Worm (Caenorhabditis elegans) whole organism, young adult: ENCODE measurements around the gene D1005.4.

Source experiments
- C06A6.2 ChIP-seq: fragments of 200-800 bp; sonication (Bioruptor generic); conservative IDR thresholded peaks from 2 replicates; pipeline ENCODE4 v1.3.6; 2022; ENCODE audit warnings: missing genetic modification characterization, missing compliant biosample characterization
- C17E4.6 ChIP-seq: fragments of 200-800 bp; sonication (Bioruptor generic); IDR thresholded peaks from 2 replicates; pipeline ENCODE4 v1.3.6; 2022; ENCODE audit warnings: missing genetic modification reagents, missing genetic modification characterization, missing compliant biosample characterization
- F10E7.11 ChIP-seq: sonication (generic microtip); optimal IDR thresholded peaks from 2 replicates; lab custom pipeline; 2017; ENCODE audit warnings: mild to moderate bottlenecking, missing genetic modification characterization, moderate library complexity, missing compliant biosample characterization
- F55B11.4 ChIP-seq: sonication (generic microtip); optimal IDR thresholded peaks from 2 replicates; lab custom pipeline; 2016; ENCODE audit warnings: missing compliant biosample characterization, missing genetic modification characterization, borderline replicate concordance; ENCODE audit not compliant: insufficient read depth
- F57A8.1 ChIP-seq: fragments of 200-800 bp; sonication (Bioruptor generic); optimal IDR thresholded peaks from 2 replicates; lab custom pipeline; 2018; ENCODE audit warnings: mild to moderate bottlenecking, missing genetic modification characterization, moderate library complexity, missing compliant biosample characterization
- T07F8.4 ChIP-seq: sonication (generic microtip); optimal IDR thresholded peaks from 2 replicates; lab custom pipeline; 2016; ENCODE audit warnings: mild to moderate bottlenecking, missing genetic modification characterization, moderate library complexity, missing compliant biosample characterization
- Y53G8AR.9 ChIP-seq: fragments of 200-800 bp; sonication (Bioruptor generic); conservative IDR thresholded peaks from 2 replicates; pipeline ENCODE4 v1.3.6; 2022; ENCODE audit warnings: missing genetic modification reagents, missing genetic modification characterization, missing compliant biosample characterization
- Y56A3A.18 ChIP-seq: fragments of 200-800 bp; sonication (Bioruptor generic); IDR thresholded peaks from 2 replicates; pipeline ENCODE4 v1.3.6; 2022; ENCODE audit warnings: missing genetic modification reagents, missing genetic modification characterization, missing compliant biosample characterization
- Y67H2A.10 ChIP-seq: fragments of 200-800 bp; sonication (Bioruptor generic); conservative IDR thresholded peaks from 2 replicates; pipeline ENCODE4 v1.3.6; 2022; ENCODE audit warnings: missing genetic modification reagents, missing genetic modification characterization, missing compliant biosample characterization
- ama-1 ChIP-seq, 3 experiments: fragments of 150-350 bp in 1 of 3; sonication (generic microtip) in 2 of 3; optimal IDR thresholded peaks; 2 replicates each; lab custom pipeline; 2014 to 2018; ENCODE audit warnings: missing biosample characterization in 2 of 3, missing genetic modification characterization in 2 of 3, missing genetic modification reagents in 2 of 3
- aptf-3 ChIP-seq: fragments of 200-800 bp; sonication (Bioruptor generic); IDR thresholded peaks from 2 replicates; pipeline ENCODE4 v1.3.6; 2022; ENCODE audit warnings: missing genetic modification characterization, missing compliant biosample characterization
- attf-3 ChIP-seq: fragments of 200-800 bp; sonication (Bioruptor generic); conservative IDR thresholded peaks from 2 replicates; pipeline ENCODE4 v1.3.6; 2022; ENCODE audit warnings: missing genetic modification reagents, missing genetic modification characterization, missing compliant biosample characterization
- bed-2 ChIP-seq: fragments of 200-800 bp; sonication (Bioruptor generic); IDR thresholded peaks from 2 replicates; pipeline ENCODE4 v1.3.6; 2022; ENCODE audit warnings: missing genetic modification reagents, missing genetic modification characterization, missing compliant biosample characterization
- cebp-1 ChIP-seq, 2 experiments: fragments of 200-800 bp in 1 of 2; sonication (Bioruptor generic) in 1 of 2; sonication (generic microtip) in 1 of 2; IDR thresholded peaks in 1 of 2; optimal IDR thresholded peaks in 1 of 2; 2 replicates each; pipeline versions ENCODE4 v1.3.6 to Lab custom; 2017 to 2022; ENCODE audit warnings: missing compliant biosample characterization in 2 of 2, missing genetic modification characterization in 2 of 2, mild to moderate bottlenecking in 1 of 2, missing genetic modification reagents in 1 of 2, moderate library complexity in 1 of 2
- cebp-2 ChIP-seq: fragments of 200-800 bp; sonication (Bioruptor generic); IDR thresholded peaks from 2 replicates; pipeline ENCODE4 v1.3.6; 2022; ENCODE audit warnings: missing genetic modification characterization, missing compliant biosample characterization
- ceh-79 ChIP-seq: sonication (generic microtip); optimal IDR thresholded peaks from 2 replicates; lab custom pipeline; 2017; ENCODE audit warnings: mild to moderate bottlenecking, missing genetic modification characterization, missing compliant biosample characterization
- egl-18 ChIP-seq: fragments of 200-800 bp; sonication (Bioruptor generic); IDR thresholded peaks from 2 replicates; pipeline ENCODE4 v1.3.6; 2022; ENCODE audit warnings: missing genetic modification reagents, missing genetic modification characterization, missing compliant biosample characterization
- egrh-3 ChIP-seq: fragments of 200-800 bp; sonication (Bioruptor generic); IDR thresholded peaks from 2 replicates; pipeline ENCODE4 v1.3.6; 2022; ENCODE audit warnings: missing genetic modification reagents, missing genetic modification characterization, missing compliant biosample characterization
- fkh-3 ChIP-seq: sonication (generic microtip); optimal IDR thresholded peaks from 2 replicates; lab custom pipeline; 2016; ENCODE audit warnings: mild to moderate bottlenecking, missing genetic modification characterization, missing compliant biosample characterization
- hmg-1.2 ChIP-seq: fragments of 200-800 bp; sonication (Bioruptor generic); IDR thresholded peaks from 2 replicates; pipeline ENCODE4 v1.3.6; 2022; ENCODE audit warnings: missing genetic modification reagents, missing genetic modification characterization, missing compliant biosample characterization
- lin-26 ChIP-seq: fragments of 200-800 bp; sonication (Bioruptor generic); IDR thresholded peaks from 2 replicates; pipeline ENCODE4 v1.3.6; 2022; ENCODE audit warnings: missing genetic modification reagents, missing genetic modification characterization, missing compliant biosample characterization
- lin-40 ChIP-seq: sonication (generic microtip); optimal IDR thresholded peaks from 2 replicates; lab custom pipeline; 2016; ENCODE audit warnings: missing genetic modification characterization, mild to moderate bottlenecking, missing compliant biosample characterization, missing genotype, missing genetic modification reagents
- lsy-27 ChIP-seq: sonication (generic microtip); optimal IDR thresholded peaks from 2 replicates; lab custom pipeline; 2017; ENCODE audit warnings: missing genetic modification characterization, mild to moderate bottlenecking, missing compliant biosample characterization, antibody characterized with exemption, missing genotype, borderline replicate concordance; ENCODE audit not compliant: insufficient read depth
- madf-10 ChIP-seq: sonication (generic microtip); optimal IDR thresholded peaks from 2 replicates; lab custom pipeline; 2016; ENCODE audit warnings: mild to moderate bottlenecking, missing genetic modification characterization, missing compliant biosample characterization
- madf-3 ChIP-seq: fragments of 200-800 bp; sonication (Bioruptor generic); IDR thresholded peaks from 2 replicates; pipeline ENCODE4 v1.3.6; 2022; ENCODE audit warnings: missing genetic modification reagents, missing genetic modification characterization, missing compliant biosample characterization
- mes-4 ChIP-seq: sonication (generic microtip); optimal IDR thresholded peaks from 2 replicates; lab custom pipeline; 2016; ENCODE audit warnings: missing genotype, missing genetic modification characterization, missing compliant biosample characterization
- nfya-2 ChIP-seq: fragments of 200-800 bp; sonication (Bioruptor generic); IDR thresholded peaks from 2 replicates; pipeline ENCODE4 v1.3.6; 2022; ENCODE audit warnings: missing genetic modification reagents, missing genetic modification characterization, missing compliant biosample characterization
- nhr-120 ChIP-seq: fragments of 200-800 bp; sonication (Bioruptor generic); IDR thresholded peaks from 2 replicates; pipeline ENCODE4 v1.3.6; 2022; ENCODE audit warnings: missing genetic modification characterization, missing compliant biosample characterization
- pbrm-1 ChIP-seq: fragments of 200-800 bp; sonication (Bioruptor generic); IDR thresholded peaks from 2 replicates; pipeline ENCODE4 v1.3.6; 2022; ENCODE audit warnings: missing genetic modification reagents, missing genetic modification characterization, missing compliant biosample characterization
- pha-4 ChIP-seq: fragments of 150-350 bp; sonication (generic microtip); optimal IDR thresholded peaks from 2 replicates; lab custom pipeline; 2014; ENCODE audit warnings: missing biosample characterization, missing genetic modification reagents, missing genetic modification characterization
- rpc-1 ChIP-seq, 2 experiments: fragments of 150-350 bp in 1 of 2; sonication (generic microtip) in 1 of 2; optimal IDR thresholded peaks; 2 replicates each; lab custom pipeline; 2014 to 2018; ENCODE audit warnings: missing biosample characterization in 1 of 2, missing genetic modification characterization in 1 of 2, missing genetic modification reagents in 1 of 2, missing genotype in 1 of 2
- sdz-38 ChIP-seq: sonication (generic microtip); optimal IDR thresholded peaks from 2 replicates; lab custom pipeline; 2016; ENCODE audit warnings: missing genotype, missing genetic modification characterization, missing compliant biosample characterization
- snpc-4 ChIP-seq, 5 experiments: fragments of 150-350 bp in 1 of 5; sonication (generic microtip) in 4 of 5; optimal IDR thresholded peaks; 2 replicates each; lab custom pipeline; 2014 to 2018; ENCODE audit warnings: missing genetic modification characterization in 5 of 5, missing biosample characterization in 3 of 5, antibody characterized with exemption in 2 of 5, mild to moderate bottlenecking in 2 of 5, missing compliant biosample characterization in 2 of 5, missing genotype in 2 of 5, moderate library complexity in 2 of 5, missing genetic modification reagents in 1 of 5
- sptf-2 ChIP-seq: fragments of 200-800 bp; sonication (Bioruptor generic); optimal IDR thresholded peaks from 2 replicates; lab custom pipeline; 2018; ENCODE audit warnings: mild to moderate bottlenecking, missing genetic modification characterization, missing compliant biosample characterization
- tbx-9 ChIP-seq: sonication (generic microtip); optimal IDR thresholded peaks from 2 replicates; lab custom pipeline; 2016; ENCODE audit warnings: borderline replicate concordance, missing genetic modification characterization, inconsistent platforms, missing compliant biosample characterization
- xnd-1 ChIP-seq: sonication (generic microtip); optimal IDR thresholded peaks from 2 replicates; lab custom pipeline; 2016; ENCODE audit warnings: missing genotype, missing genetic modification reagents, missing genetic modification characterization, missing compliant biosample characterization
- ztf-22 ChIP-seq: fragments of 200-800 bp; sonication (Bioruptor generic); optimal IDR thresholded peaks from 2 replicates; lab custom pipeline; 2018; ENCODE audit warnings: mild to moderate bottlenecking, missing genetic modification characterization, moderate library complexity, missing compliant biosample characterization
- ztf-26 ChIP-seq: sonication (generic microtip); optimal IDR thresholded peaks from 2 replicates; lab custom pipeline; 2017; ENCODE audit warnings: missing genetic modification characterization, missing compliant biosample characterization
- ztf-3 ChIP-seq: fragments of 200-800 bp; sonication (Bioruptor generic); optimal IDR thresholded peaks from 2 replicates; lab custom pipeline; 2018; ENCODE audit warnings: mild to moderate bottlenecking, missing genetic modification characterization, missing compliant biosample characterization

D1005.4 gene

DNA sequence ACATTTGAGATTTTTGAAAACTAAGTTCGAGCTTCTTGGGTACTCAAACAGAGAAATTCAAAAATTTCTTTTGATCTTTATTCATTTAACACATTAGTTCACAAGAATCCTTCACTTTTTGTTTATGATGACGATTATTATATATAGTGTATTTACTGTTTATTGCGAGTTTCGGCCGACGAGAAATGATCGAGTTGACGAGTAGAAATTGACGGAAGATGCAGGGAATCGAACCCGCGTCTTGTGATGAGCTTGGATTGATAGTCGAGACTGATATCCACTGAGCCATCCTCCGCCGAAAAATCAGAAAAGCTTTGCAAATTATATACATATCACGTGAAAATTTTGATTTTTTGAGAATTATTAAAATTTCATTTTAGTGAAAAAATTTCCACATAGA lies 11.8 kb downstream of the D1005.4 start:
- no peak for TF ChIP-seq lin-40 (tag; lab: Kevin White, UChicago)
- TF ChIP-seq egrh-3 (GFP tag; lab: Robert Waterston, UW): no peak
- no peak for TF ChIP-seq xnd-1 (tag; lab: Kevin White, UChicago)
- TF ChIP-seq rpc-1 (optimal IDR thresholded peaks at IDR 0.05; lab: Kevin White, UChicago): peak; percentile 16
- peak; percentile 57 for TF ChIP-seq rpc-1 (tag; optimal IDR thresholded peaks at IDR 0.05; lab: Kevin White, UChicago)
- TF ChIP-seq pbrm-1 (GFP tag; lab: Robert Waterston, UW): no peak
- TF ChIP-seq C06A6.2 (GFP tag; lab: Robert Waterston, UW): no peak
- TF ChIP-seq ztf-26 (tag; lab: Kevin White, UChicago): no peak
- TF ChIP-seq cebp-1 (GFP tag; IDR thresholded peaks at IDR 0.05; lab: Robert Waterston, UW): no peak
- TF ChIP-seq cebp-1 (tag; optimal IDR thresholded peaks at IDR 0.05; lab: Kevin White, UChicago): peak; percentile 67
- no peak for TF ChIP-seq Y53G8AR.9 (GFP tag; lab: Robert Waterston, UW)
- no peak for TF ChIP-seq madf-10 (tag; lab: Kevin White, UChicago)
- no peak for TF ChIP-seq T07F8.4
- no peak for TF ChIP-seq tbx-9 (tag; lab: Kevin White, UChicago)

DNA sequence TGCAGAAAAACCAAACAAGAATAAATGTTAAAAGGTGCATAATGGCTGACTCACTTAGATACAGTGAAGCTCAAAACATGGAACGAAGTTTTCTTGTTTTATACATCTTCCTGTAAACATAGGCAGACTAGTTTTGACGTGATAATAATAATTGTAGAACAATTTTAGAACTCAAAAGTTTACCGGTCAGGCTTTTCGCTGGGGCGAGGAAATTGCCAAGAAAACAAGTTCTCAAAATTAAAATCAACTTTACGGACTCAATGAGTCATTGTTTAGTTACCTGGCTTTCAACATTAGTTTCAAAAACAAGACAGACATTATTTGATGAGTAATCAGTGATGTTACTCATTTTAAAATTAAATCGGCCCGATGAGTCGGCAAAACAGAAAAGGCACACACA lies 12.7 kb downstream of the D1005.4 start, which contains the start of gene D1005.5:
TSS of gene D1005.5 (minus strand) at position 101 of the 400 bp plus-strand sequence.
- no peak for TF ChIP-seq sdz-38 (tag; lab: Kevin White, UChicago)
- no peak for TF ChIP-seq cebp-1 (GFP tag; IDR thresholded peaks at IDR 0.05; lab: Robert Waterston, UW)
- peak; percentile 22 for TF ChIP-seq cebp-1 (tag; optimal IDR thresholded peaks at IDR 0.05; lab: Kevin White, UChicago)

DNA sequence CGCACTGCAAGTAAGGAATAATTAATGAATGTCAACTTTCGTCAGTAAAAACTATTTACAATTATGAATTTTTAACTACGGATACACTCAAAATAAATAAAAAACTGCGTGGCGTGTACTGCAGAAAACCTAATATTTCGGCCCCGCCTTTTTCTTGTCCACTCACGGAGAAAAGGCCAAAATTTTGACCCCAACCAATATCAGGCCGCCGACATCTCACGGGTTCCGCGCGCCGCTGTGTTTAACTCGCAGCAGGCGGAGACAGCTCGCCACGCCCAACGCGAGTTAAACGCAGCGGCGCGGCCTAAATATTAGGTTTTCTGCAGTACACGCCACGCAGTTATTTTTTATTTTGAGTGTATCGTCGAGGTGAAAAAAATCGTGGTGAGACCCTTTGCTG lies 14.4 kb downstream of the D1005.4 start:
- TF ChIP-seq bed-2 (GFP tag; lab: Robert Waterston, UW) (no peak), ztf-22 (GFP tag; lab: Kevin White, UChicago) (no peak), xnd-1 (tag; lab: Kevin White, UChicago) (no peak), ceh-79 (tag; lab: Kevin White, UChicago) (no peak), egl-18 (GFP tag; lab: Robert Waterston, UW) (no peak), madf-3 (GFP tag; lab: Robert Waterston, UW) (no peak), pha-4 (tag; lab: Kevin White, UChicago) (no peak), rpc-1 (optimal IDR thresholded peaks at IDR 0.05; lab: Kevin White, UChicago) (no peak), rpc-1 (tag; optimal IDR thresholded peaks at IDR 0.05; lab: Kevin White, UChicago) (no peak), F10E7.11 (no peak), cebp-1 (GFP tag; IDR thresholded peaks at IDR 0.05; lab: Robert Waterston, UW) (no peak), cebp-1 (tag; optimal IDR thresholded peaks at IDR 0.05; lab: Kevin White, UChicago) (peak; percentile 73), snpc-4 (GFP tag; optimal IDR thresholded peaks at IDR 0.05; lab: Kevin White, UChicago) (no peak), snpc-4 (tag; optimal IDR thresholded peaks at IDR 0.05; lab: Kevin White, UChicago) (peak in 2 of 4 experiments; percentile 78 to 81)
- TF ChIP-seq, all 124 proteins: peak for 2

DNA sequence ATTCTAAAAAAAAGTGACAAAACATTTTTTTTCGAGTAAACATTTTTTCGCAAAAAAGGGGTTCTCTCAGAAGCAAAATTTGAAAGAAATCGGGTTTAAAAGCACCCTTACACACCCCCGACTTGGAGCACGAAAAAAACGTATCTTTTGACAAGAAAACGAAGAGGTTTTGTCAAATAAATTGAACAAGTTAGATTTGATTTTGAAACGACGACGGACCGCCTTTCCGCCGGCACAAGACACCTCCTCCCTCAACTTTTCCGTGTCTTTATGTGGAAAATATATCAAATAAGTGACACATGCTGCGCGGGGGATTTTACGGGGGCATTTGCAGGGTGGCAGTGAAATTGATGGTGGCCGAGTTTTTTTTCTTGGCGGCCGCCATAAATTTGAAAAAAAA lies 17.6 kb downstream of the D1005.4 start:
- no peak for TF ChIP-seq hmg-1.2 (GFP tag; lab: Robert Waterston, UW)
- no peak for TF ChIP-seq ztf-3 (GFP tag; lab: Kevin White, UChicago)
- no peak for TF ChIP-seq Y56A3A.18 (GFP tag; lab: Robert Waterston, UW)
- no peak for TF ChIP-seq ztf-22 (GFP tag; lab: Kevin White, UChicago)
- no peak for TF ChIP-seq attf-3 (GFP tag; lab: Robert Waterston, UW)
- no peak for TF ChIP-seq nhr-120 (GFP tag; lab: Robert Waterston, UW)
- no peak for TF ChIP-seq Y67H2A.10 (GFP tag; lab: Robert Waterston, UW)
- no peak for TF ChIP-seq aptf-3 (GFP tag; lab: Robert Waterston, UW)
- TF ChIP-seq lsy-27 (tag; lab: Kevin White, UChicago): no peak
- no peak for TF ChIP-seq ama-1 (optimal IDR thresholded peaks at IDR 0.05; lab: Kevin White, UChicago)
- no peak for TF ChIP-seq ama-1 (GFP tag; optimal IDR thresholded peaks at IDR 0.05; lab: Kevin White, UChicago)
- TF ChIP-seq sptf-2 (GFP tag; lab: Kevin White, UChicago): no peak
- no peak for TF ChIP-seq nfya-2
- no peak for TF ChIP-seq F55B11.4 (tag; lab: Kevin White, UChicago)
- TF ChIP-seq F57A8.1 (GFP tag; lab: Kevin White, UChicago): no peak
- no peak for TF ChIP-seq cebp-2
- TF ChIP-seq mes-4: no peak
- no peak for TF ChIP-seq lin-26 (GFP tag; lab: Robert Waterston, UW)
- TF ChIP-seq C17E4.6: no peak
- TF ChIP-seq fkh-3 (tag; lab: Kevin White, UChicago): no peak
